Fruit fly (Drosophila melanogaster) whole organism, prepupa: ENCODE data around the gene CG43401.

Experiments used
- Blimp-1 ChIP-seq: fragments of 200-800 bp; sonication (Bioruptor generic); optimal IDR thresholded peaks from 3 replicates; lab custom pipeline; 2017; ENCODE audit warnings: missing biosample characterization, missing genetic modification characterization, mild to moderate bottlenecking, moderate library complexity, missing genetic modification reagents
- CG10631 ChIP-seq: fragments of 200-800 bp; sonication (Bioruptor generic); optimal IDR thresholded peaks from 2 replicates; lab custom pipeline; 2016; ENCODE audit warnings: missing biosample characterization, missing genetic modification characterization
- CG10669 ChIP-seq: fragments of 200-800 bp; sonication (Bioruptor generic); optimal IDR thresholded peaks from 3 replicates; lab custom pipeline; 2018; ENCODE audit warnings: missing biosample characterization, mild to moderate bottlenecking, missing genetic modification characterization, moderate library complexity
- CG11294 ChIP-seq: fragments of 200-800 bp; sonication (Bioruptor generic); IDR thresholded peaks from 2 replicates; pipeline ENCODE4 v1.3.6; 2022; ENCODE audit warnings: missing biosample characterization, missing genetic modification characterization
- CG11762 ChIP-seq: fragments of 200-800 bp; sonication (Bioruptor generic); optimal IDR thresholded peaks from 3 replicates; lab custom pipeline; 2016; ENCODE audit warnings: missing biosample characterization, missing genetic modification characterization; ENCODE audit not compliant: insufficient read depth
- CG15336 ChIP-seq: fragments of 200-800 bp; sonication (Bioruptor generic); IDR thresholded peaks from 2 replicates; pipeline ENCODE4 v1.3.6; 2022; ENCODE audit warnings: missing biosample characterization, missing genetic modification characterization
- CG1621 ChIP-seq: fragments of 200-800 bp; sonication (Bioruptor generic); optimal IDR thresholded peaks from 3 replicates; lab custom pipeline; 2018; ENCODE audit warnings: missing biosample characterization, mild to moderate bottlenecking, missing genetic modification characterization
- CG3032 ChIP-seq: fragments of 200-800 bp; optimal IDR thresholded peaks from 2 replicates; lab custom pipeline; 2019; ENCODE audit warnings: missing biosample characterization, mild to moderate bottlenecking, missing genetic modification characterization, moderate library complexity
- CG31627 ChIP-seq: fragments of 200-800 bp; sonication (Bioruptor generic); optimal IDR thresholded peaks from 3 replicates; lab custom pipeline; 2016; ENCODE audit warnings: missing biosample characterization, missing genetic modification characterization
- CG32006 ChIP-seq: fragments of 200-800 bp; sonication (Bioruptor generic); optimal IDR thresholded peaks from 3 replicates; lab custom pipeline; 2017; ENCODE audit warnings: missing biosample characterization, mild to moderate bottlenecking, missing genetic modification characterization
- CG34406 ChIP-seq: fragments of 200-800 bp; sonication (Bioruptor generic); optimal IDR thresholded peaks from 3 replicates; lab custom pipeline; 2016; ENCODE audit warnings: missing biosample characterization, missing genetic modification characterization
- CG3919 ChIP-seq: fragments of 200-800 bp; sonication (Bioruptor generic); optimal IDR thresholded peaks from 3 replicates; lab custom pipeline; 2016; ENCODE audit warnings: missing biosample characterization, missing genetic modification characterization
- CG4318 ChIP-seq: fragments of 200-800 bp; sonication (Bioruptor generic); optimal IDR thresholded peaks from 3 replicates; lab custom pipeline; 2017; ENCODE audit warnings: missing biosample characterization, mild to moderate bottlenecking, missing genetic modification characterization
- CG6163 ChIP-seq: fragments of 200-800 bp; sonication (Bioruptor generic); IDR thresholded peaks from 3 replicates; pipeline ENCODE4 v1.3.6; 2022; ENCODE audit warnings: missing biosample characterization, missing genetic modification characterization
- CG6792 ChIP-seq: fragments of 200-800 bp; sonication (Bioruptor generic); optimal IDR thresholded peaks from 3 replicates; lab custom pipeline; 2016; ENCODE audit warnings: missing biosample characterization, missing genetic modification characterization
- CG6808 ChIP-seq: fragments of 200-800 bp; sonication (Bioruptor generic); optimal IDR thresholded peaks from 3 replicates; lab custom pipeline; 2017; ENCODE audit warnings: missing biosample characterization, missing genetic modification characterization, mild to moderate bottlenecking, moderate library complexity, missing genetic modification reagents
- CG7368 ChIP-seq: fragments of 200-800 bp; sonication (Bioruptor generic); optimal IDR thresholded peaks from 3 replicates; lab custom pipeline; 2016; ENCODE audit warnings: missing biosample characterization, missing genetic modification characterization
- CG8632 ChIP-seq: fragments of 200-800 bp; sonication (Bioruptor generic); optimal IDR thresholded peaks from 3 replicates; lab custom pipeline; 2016; ENCODE audit warnings: missing biosample characterization, missing genetic modification characterization
- Eip78C ChIP-seq: fragments of 200-800 bp; sonication (Bioruptor generic); peaks from one replicate; lab custom pipeline; 2016; ENCODE audit warnings: missing biosample characterization, missing genetic modification characterization
- Eip93F ChIP-seq: fragments of 200-800 bp; sonication (Bioruptor generic); optimal IDR thresholded peaks from 2 replicates; lab custom pipeline; 2016; ENCODE audit warnings: missing biosample characterization, mild to moderate bottlenecking, missing genetic modification characterization
- Ets96B ChIP-seq: fragments of 200-800 bp; optimal IDR thresholded peaks from 2 replicates; lab custom pipeline; 2019; ENCODE audit warnings: missing biosample characterization, mild to moderate bottlenecking, missing genetic modification characterization, moderate library complexity
- Hr39 ChIP-seq: fragments of 200-800 bp; sonication (Bioruptor generic); optimal IDR thresholded peaks from 2 replicates; lab custom pipeline; 2016; ENCODE audit warnings: missing biosample characterization, missing genetic modification characterization
- Hr4 ChIP-seq: fragments of 200-800 bp; sonication (Bioruptor generic); optimal IDR thresholded peaks from 3 replicates; lab custom pipeline; 2016; ENCODE audit warnings: missing biosample characterization, missing genetic modification characterization
- Met ChIP-seq: fragments of 200-800 bp; sonication (Bioruptor generic); optimal IDR thresholded peaks from 3 replicates; lab custom pipeline; 2016; ENCODE audit warnings: missing biosample characterization, missing genetic modification characterization
- OdsH ChIP-seq: fragments of 200-800 bp; sonication (Bioruptor generic); optimal IDR thresholded peaks from 3 replicates; lab custom pipeline; 2016; ENCODE audit warnings: missing biosample characterization, missing genetic modification characterization
- Sox15 ChIP-seq: fragments of 200-800 bp; sonication (Bioruptor generic); optimal IDR thresholded peaks from 3 replicates; lab custom pipeline; 2016; ENCODE audit warnings: missing biosample characterization, missing genetic modification characterization
- achi ChIP-seq: fragments of 200-800 bp; sonication (Bioruptor generic); optimal IDR thresholded peaks from 3 replicates; lab custom pipeline; 2016; ENCODE audit warnings: missing biosample characterization, missing genetic modification characterization
- acj6 ChIP-seq: fragments of 200-800 bp; sonication (Bioruptor generic); optimal IDR thresholded peaks from 3 replicates; lab custom pipeline; 2016; ENCODE audit warnings: missing biosample characterization, missing genetic modification characterization
- cyc ChIP-seq: fragments of 200-800 bp; sonication (Bioruptor generic); optimal IDR thresholded peaks from 3 replicates; lab custom pipeline; 2016; ENCODE audit warnings: missing biosample characterization, missing genetic modification characterization
- dac ChIP-seq: fragments of 200-800 bp; sonication (Bioruptor generic); optimal IDR thresholded peaks from 2 replicates; lab custom pipeline; 2017; ENCODE audit warnings: missing biosample characterization, mild to moderate bottlenecking, missing genetic modification characterization
- dsx ChIP-seq: fragments of 200-800 bp; optimal IDR thresholded peaks from 3 replicates; lab custom pipeline; 2019; ENCODE audit warnings: missing biosample characterization, mild to moderate bottlenecking, missing genetic modification characterization, moderate library complexity; ENCODE audit not compliant: poor library complexity, severe bottlenecking
- esn ChIP-seq: fragments of 200-800 bp; sonication (Bioruptor generic); optimal IDR thresholded peaks from 2 replicates; lab custom pipeline; 2016; ENCODE audit warnings: missing biosample characterization, mild to moderate bottlenecking, missing genetic modification characterization, moderate library complexity
- fd59A ChIP-seq: fragments of 200-800 bp; sonication (Bioruptor generic); optimal IDR thresholded peaks from 2 replicates; lab custom pipeline; 2017; ENCODE audit warnings: missing biosample characterization, mild to moderate bottlenecking, missing genetic modification characterization, missing genetic modification reagents
- fkh ChIP-seq: fragments of 200-800 bp; sonication (Bioruptor generic); optimal IDR thresholded peaks from 3 replicates; lab custom pipeline; 2017; ENCODE audit warnings: missing biosample characterization, mild to moderate bottlenecking, missing genetic modification characterization, moderate library complexity
- lz ChIP-seq: fragments of 200-800 bp; sonication (Bioruptor generic); optimal IDR thresholded peaks from 3 replicates; lab custom pipeline; 2016; ENCODE audit warnings: missing biosample characterization, missing genetic modification characterization
- net ChIP-seq: fragments of 200-800 bp; sonication (Bioruptor generic); optimal IDR thresholded peaks from 3 replicates; lab custom pipeline; 2016; ENCODE audit warnings: missing biosample characterization, missing genetic modification characterization
- salr ChIP-seq, 2 experiments: fragments of 200-800 bp; sonication (Bioruptor generic); optimal IDR thresholded peaks; 3 replicates each; lab custom pipeline; 2016 to 2018; ENCODE audit warnings: missing biosample characterization in 2 of 2, missing genetic modification characterization in 2 of 2, mild to moderate bottlenecking in 1 of 2
- spab ChIP-seq: fragments of 200-800 bp; sonication (Bioruptor generic); optimal IDR thresholded peaks from 2 replicates; lab custom pipeline; 2017; ENCODE audit warnings: missing biosample characterization, mild to moderate bottlenecking, missing genetic modification characterization, missing genetic modification reagents
- svp ChIP-seq: fragments of 200-800 bp; sonication (Bioruptor generic); peaks from one replicate; lab custom pipeline; 2016; ENCODE audit warnings: missing biosample characterization, missing genetic modification characterization
- topi ChIP-seq: fragments of 200-800 bp; sonication (Bioruptor generic); optimal IDR thresholded peaks from 3 replicates; lab custom pipeline; 2016; ENCODE audit warnings: missing biosample characterization, missing genetic modification characterization
- vri ChIP-seq: fragments of 200-800 bp; sonication (Bioruptor generic); optimal IDR thresholded peaks from 3 replicates; lab custom pipeline; 2016; ENCODE audit warnings: missing biosample characterization, mild to moderate bottlenecking, missing genetic modification characterization

CG43401 gene

dm6 chr2L:1439790-1440422, 11.6 kb downstream of the CG43401 start (continued):
- TF ChIP-seq CG10631 (GFP tag; lab: Kevin White, UChicago) (peak; percentile 82), fd59A (GFP tag; lab: Kevin White, UChicago) (peak; percentile 75), CG11294 (GFP tag; lab: Robert Waterston, UW) (no peak), achi (GFP tag; lab: Kevin White, UChicago) (peak; percentile 81), CG6808 (GFP tag; lab: Kevin White, UChicago) (peak; percentile 82), svp (GFP tag; lab: Kevin White, UChicago) (peak; percentile 86), OdsH (GFP tag; lab: Kevin White, UChicago) (peak; percentile 77), topi (GFP tag; lab: Kevin White, UChicago) (peak; percentile 75), CG7368 (GFP tag; lab: Kevin White, UChicago) (peak; percentile 71), CG31627 (GFP tag; lab: Kevin White, UChicago) (peak; percentile 70), CG11762 (GFP tag; lab: Kevin White, UChicago) (peak; percentile 76), Eip78C (GFP tag; lab: Kevin White, UChicago) (peak; percentile 96), CG15336 (GFP tag; lab: Robert Waterston, UW) (peak; percentile 54), net (GFP tag; lab: Kevin White, UChicago) (peak; percentile 66), CG3032 (peak; percentile 70), lz (GFP tag; lab: Kevin White, UChicago) (peak; percentile 72), CG34406 (GFP tag; lab: Kevin White, UChicago) (peak; percentile 76), spab (GFP tag; lab: Kevin White, UChicago) (peak; percentile 78), Hr39 (GFP tag; lab: Kevin White, UChicago) (peak; percentile 71), CG6792 (GFP tag; lab: Kevin White, UChicago) (peak; percentile 79), acj6 (peak; percentile 78), CG1621 (tag; lab: Kevin White, UChicago) (peak; percentile 72), salr (GFP tag; optimal IDR thresholded peaks at IDR 0.05; lab: Kevin White, UChicago) (peak; percentile 53 to 78)

- no peak for TF ChIP-seq CG6808 (GFP tag; lab: Kevin White, UChicago)
- TF ChIP-seq Eip93F: no peak
- TF ChIP-seq Eip78C (GFP tag; lab: Kevin White, UChicago): peak; percentile 19
- TF ChIP-seq CG6163 (GFP tag; lab: Robert Waterston, UW): no peak
- TF ChIP-seq svp (GFP tag; lab: Kevin White, UChicago): peak; percentile 96
- no peak for TF ChIP-seq CG32006 (GFP tag; lab: Kevin White, UChicago)
- no peak for TF ChIP-seq topi (GFP tag; lab: Kevin White, UChicago)
- TF ChIP-seq lz (GFP tag; lab: Kevin White, UChicago): no peak
- TF ChIP-seq, all 60 proteins: peak for 2
These were observed 13.9 kb downstream of the CG43401 start, which contains the start of gene CG43402 for dm6 chr2L:1442052-1442677. CG43402 (plus strand) TSS chr2L:1442627.

dm6 chr2L:1443509-1443908, 15.2 kb downstream of the CG43401 start:
- TF ChIP-seq CG34406 (GFP tag; lab: Kevin White, UChicago) (no peak), Hr4 (GFP tag; lab: Kevin White, UChicago) (no peak), CG11294 (GFP tag; lab: Robert Waterston, UW) (no peak), topi (GFP tag; lab: Kevin White, UChicago) (no peak), Met (GFP tag; lab: Kevin White, UChicago) (no peak), OdsH (GFP tag; lab: Kevin White, UChicago) (no peak)
- TF ChIP-seq, all 60 proteins: peak for 0

- peak; percentile 74 for TF ChIP-seq dsx (GFP tag; lab: Kevin White, UChicago)
- peak; percentile 80 for TF ChIP-seq CG3919 (GFP tag; lab: Kevin White, UChicago)
- TF ChIP-seq Ets96B (tag; lab: Kevin White, UChicago): peak; percentile 74
- no peak for TF ChIP-seq CG4318 (GFP tag; lab: Kevin White, UChicago)
- no peak for TF ChIP-seq fkh (GFP tag; lab: Kevin White, UChicago)
- TF ChIP-seq cyc (GFP tag; lab: Kevin White, UChicago): peak; percentile 72
- peak; percentile 77 for TF ChIP-seq vri (GFP tag; lab: Kevin White, UChicago)
- TF ChIP-seq CG10669 (GFP tag; lab: Kevin White, UChicago): peak; percentile 68
- TF ChIP-seq dac (GFP tag; lab: Kevin White, UChicago): no peak
- TF ChIP-seq OdsH (GFP tag; lab: Kevin White, UChicago): peak; percentile 69
- TF ChIP-seq Blimp-1 (GFP tag; lab: Kevin White, UChicago): peak; percentile 61
- TF ChIP-seq Sox15 (GFP tag; lab: Kevin White, UChicago): peak; percentile 45
- TF ChIP-seq CG31627 (GFP tag; lab: Kevin White, UChicago): peak; percentile 49
- peak; percentile 71 for TF ChIP-seq CG8632 (GFP tag; lab: Kevin White, UChicago)
- peak; percentile 84 for TF ChIP-seq esn (GFP tag; lab: Kevin White, UChicago)
- TF ChIP-seq CG34406 (GFP tag; lab: Kevin White, UChicago): peak; percentile 68
- TF ChIP-seq Met (GFP tag; lab: Kevin White, UChicago): peak; percentile 84
- TF ChIP-seq CG1621 (tag; lab: Kevin White, UChicago): peak; percentile 70
- peak; percentile 71 for TF ChIP-seq CG10631 (GFP tag; lab: Kevin White, UChicago)
These were observed 16.8 kb downstream of the CG43401 start for dm6 chr2L:1445048-1445447.
